Worm (Caenorhabditis elegans): ENCODE results near the gene npr-15.

DNA sequence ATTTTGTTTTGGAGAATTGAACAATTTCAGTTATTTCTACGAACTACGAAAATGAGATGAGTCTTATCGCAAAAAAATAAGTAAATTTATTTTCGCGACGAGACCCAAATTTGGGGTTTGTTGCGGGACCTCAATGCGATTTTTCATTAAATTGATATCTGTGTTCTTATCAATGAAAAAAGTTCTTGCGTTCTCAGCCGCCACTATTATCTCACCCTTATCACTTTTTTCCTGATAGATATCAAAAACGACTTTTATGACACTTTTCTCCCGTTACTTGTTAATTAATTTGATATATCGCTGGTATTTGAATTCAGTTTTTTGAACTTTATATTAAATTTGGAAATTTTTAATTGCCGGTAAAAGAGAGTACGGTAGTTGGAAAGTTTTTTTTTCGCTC, 48.9 kb upstream of the npr-15 start:
- no peak for TF ChIP-seq hrde-1 (tag; optimal IDR thresholded peaks at IDR 0.05; ENCODE audit: borderline replicate concordance)
- no peak for TF ChIP-seq ekl-4 (GFP tag; IDR thresholded peaks at IDR 0.05)
- no peak for TF ChIP-seq sea-2 (GFP tag; IDR thresholded peaks at IDR 0.05)
- no peak for TF ChIP-seq egl-18 (GFP tag; IDR thresholded peaks at IDR 0.05)
- TF ChIP-seq nfya-2 (GFP tag; IDR thresholded peaks at IDR 0.05): no peak
- TF ChIP-seq ztf-28 (GFP tag; IDR thresholded peaks at IDR 0.05): no peak

Data from whole organism, young adult.